Fruit fly (Drosophila melanogaster) whole organism, embryonic: Measurements from ENCODE around the gene dsx-c73A.

Experiments
- Atf6 ChIP-seq: fragments of 200-800 bp; sonication (Bioruptor generic); IDR thresholded peaks from 2 replicates; pipeline ENCODE4 v1.3.6; 2022; ENCODE audit warnings: missing biosample characterization, missing genetic modification characterization
- CG10274 ChIP-seq: fragments of 200-800 bp; sonication (Bioruptor generic); optimal IDR thresholded peaks from 3 replicates; lab custom pipeline; 2017; ENCODE audit warnings: missing biosample characterization, mild to moderate bottlenecking, missing genetic modification characterization
- CG10321 ChIP-seq: fragments of 200-800 bp; sonication (Bioruptor generic); IDR thresholded peaks from 2 replicates; pipeline ENCODE4 v1.3.6; 2022; ENCODE audit warnings: missing biosample characterization, missing genetic modification characterization
- CG10366 ChIP-seq: fragments of 200-800 bp; sonication (Bioruptor generic); IDR thresholded peaks from 2 replicates; pipeline ENCODE4 v1.3.6; 2022; ENCODE audit warnings: missing biosample characterization, missing genetic modification characterization
- CG10654 ChIP-seq: fragments of 200-800 bp; sonication (Bioruptor generic); optimal IDR thresholded peaks from 2 replicates; lab custom pipeline; 2016; ENCODE audit warnings: missing biosample characterization, missing genetic modification characterization
- CG10979 ChIP-seq: fragments of 200-800 bp; sonication (Bioruptor generic); optimal IDR thresholded peaks from 2 replicates; lab custom pipeline; 2018; ENCODE audit warnings: missing biosample characterization, mild to moderate bottlenecking, missing genetic modification characterization, moderate library complexity
- CG16779 ChIP-seq: fragments of 200-800 bp; sonication (Bioruptor generic); IDR thresholded peaks from 2 replicates; pipeline ENCODE4 v1.3.6; 2022; ENCODE audit warnings: missing biosample characterization, missing genetic modification characterization
- CG18011 ChIP-seq: fragments of 200-800 bp; sonication (Bioruptor generic); optimal IDR thresholded peaks from 2 replicates; lab custom pipeline; 2017; ENCODE audit warnings: missing biosample characterization, missing genetic modification characterization, mild to moderate bottlenecking, moderate library complexity, missing genotype
- CG2120 ChIP-seq: fragments of 200-800 bp; sonication (Bioruptor generic); optimal IDR thresholded peaks from 3 replicates; lab custom pipeline; 2016; ENCODE audit warnings: missing biosample characterization, missing genetic modification characterization
- CG2875 ChIP-seq: fragments of 200-800 bp; sonication (Bioruptor generic); optimal IDR thresholded peaks from 2 replicates; lab custom pipeline; 2017; ENCODE audit warnings: missing biosample characterization, mild to moderate bottlenecking, missing genetic modification characterization, missing genetic modification reagents
- CG4730 ChIP-seq: fragments of 200-800 bp; sonication (Bioruptor generic); IDR thresholded peaks from 2 replicates; pipeline ENCODE4 v1.3.6; 2022; ENCODE audit warnings: missing biosample characterization, missing genetic modification characterization
- CG6689 ChIP-seq: fragments of 200-800 bp; sonication (Bioruptor generic); IDR thresholded peaks from 2 replicates; pipeline ENCODE4 v1.3.6; 2022; ENCODE audit warnings: missing biosample characterization, missing genetic modification characterization
- CG8478 ChIP-seq: fragments of >200 bp; optimal IDR thresholded peaks from 2 replicates; lab custom pipeline; 2018
- Camta ChIP-seq: fragments of 200-800 bp; sonication (Bioruptor generic); optimal IDR thresholded peaks from 2 replicates; lab custom pipeline; 2016; ENCODE audit warnings: missing biosample characterization, missing genetic modification characterization
- D19A ChIP-seq: fragments of 200-800 bp; optimal IDR thresholded peaks from 3 replicates; lab custom pipeline; 2019; ENCODE audit warnings: missing biosample characterization, mild to moderate bottlenecking, missing genetic modification characterization, moderate library complexity
- Dp ChIP-seq: fragments of 200-800 bp; sonication (Bioruptor generic); optimal IDR thresholded peaks from 2 replicates; lab custom pipeline; 2018; ENCODE audit warnings: missing biosample characterization, mild to moderate bottlenecking, missing genetic modification characterization, moderate library complexity
- H15 ChIP-seq: fragments of 200-800 bp; sonication (Bioruptor generic); IDR thresholded peaks from 3 replicates; pipeline ENCODE4 v1.3.6; 2022; ENCODE audit warnings: missing biosample characterization, missing genetic modification characterization
- HmgD ChIP-seq: fragments of 200-800 bp; sonication (Bioruptor generic); optimal IDR thresholded peaks from 3 replicates; lab custom pipeline; 2016; ENCODE audit warnings: missing biosample characterization, missing genetic modification characterization
- Hr51 ChIP-seq, 2 experiments: fragments of 200-800 bp; sonication (Bioruptor generic); optimal IDR thresholded peaks; 2 replicates in 1 of 2; 3 replicates in 1 of 2; lab custom pipeline; 2016 to 2018; ENCODE audit warnings: missing biosample characterization in 2 of 2, missing genetic modification characterization in 2 of 2, mild to moderate bottlenecking in 1 of 2, moderate library complexity in 1 of 2
- Hr78 ChIP-seq, 2 experiments: fragments of 200-800 bp in 1 of 2; fragments of >200 bp in 1 of 2; sonication (Bioruptor generic) in 1 of 2; optimal IDR thresholded peaks; 2 replicates each; lab custom pipeline; 2017 to 2019; ENCODE audit warnings: missing biosample characterization in 2 of 2, missing genetic modification characterization in 2 of 2, mild to moderate bottlenecking in 1 of 2, moderate library complexity in 1 of 2
- MESR4 ChIP-seq: fragments of 200-800 bp; sonication (Bioruptor generic); optimal IDR thresholded peaks from 2 replicates; lab custom pipeline; 2018; ENCODE audit warnings: missing biosample characterization, mild to moderate bottlenecking, missing genetic modification characterization, moderate library complexity
- NFAT ChIP-seq: fragments of 200-800 bp; sonication (Bioruptor generic); IDR thresholded peaks from 2 replicates; pipeline ENCODE4 v1.3.6; 2022; ENCODE audit warnings: missing biosample characterization, missing genetic modification characterization
- Sox102F ChIP-seq: fragments of 200-800 bp; sonication (Bioruptor generic); optimal IDR thresholded peaks from 2 replicates; lab custom pipeline; 2018; ENCODE audit warnings: missing biosample characterization, mild to moderate bottlenecking, missing genetic modification characterization, moderate library complexity
- Trl ChIP-seq, 3 experiments: fragments of >200 bp in 2 of 3; fragments of 200-800 bp in 1 of 3; sonication (Bioruptor generic) in 1 of 3; optimal IDR thresholded peaks; 2 replicates in 1 of 3; 3 replicates in 2 of 3; lab custom pipeline; 2016 to 2017; ENCODE audit warnings: missing biosample characterization in 1 of 3, missing genetic modification characterization in 1 of 3
- al ChIP-seq: fragments of 200-800 bp; sonication (Bioruptor generic); IDR thresholded peaks from 2 replicates; pipeline ENCODE4 v1.3.6; 2022; ENCODE audit warnings: missing biosample characterization, missing genetic modification characterization
- bcd ChIP-seq: fragments of 200-800 bp; sonication (Bioruptor generic); optimal IDR thresholded peaks from 2 replicates; lab custom pipeline; 2017; ENCODE audit warnings: missing biosample characterization, mild to moderate bottlenecking, missing genetic modification characterization
- br ChIP-seq: fragments of >200 bp; optimal IDR thresholded peaks from 2 replicates; lab custom pipeline; 2017
- cas ChIP-seq: fragments of 200-800 bp; sonication (Bioruptor generic); IDR thresholded peaks from 2 replicates; pipeline ENCODE4 v1.3.6; 2022; ENCODE audit warnings: missing biosample characterization, missing genetic modification characterization
- chinmo ChIP-seq: fragments of 200-800 bp; sonication (Bioruptor generic); IDR thresholded peaks from 4 replicates; pipeline ENCODE4 v1.3.6; 2022; ENCODE audit warnings: missing biosample characterization, missing genetic modification characterization; ENCODE audit not compliant: partially characterized antibody
- dmrt99B ChIP-seq: fragments of 200-800 bp; sonication (Bioruptor generic); optimal IDR thresholded peaks from 2 replicates; lab custom pipeline; 2018; ENCODE audit warnings: missing biosample characterization, mild to moderate bottlenecking, missing genetic modification characterization, moderate library complexity
- dysf ChIP-seq: fragments of 200-800 bp; sonication (Bioruptor generic); IDR thresholded peaks from 3 replicates; pipeline ENCODE4 v1.3.6; 2022; ENCODE audit warnings: missing biosample characterization, missing genetic modification characterization
- hbn ChIP-seq: fragments of 200-800 bp; sonication (Bioruptor generic); IDR thresholded peaks from 2 replicates; pipeline ENCODE4 v1.3.6; 2022; ENCODE audit warnings: missing biosample characterization, missing genetic modification characterization; ENCODE audit not compliant: partially characterized antibody
- hkb ChIP-seq, 2 experiments: fragments of 200-800 bp in 1 of 2; fragments of >200 bp in 1 of 2; sonication (Bioruptor generic) in 1 of 2; IDR thresholded peaks in 1 of 2; optimal IDR thresholded peaks in 1 of 2; 2 replicates each; pipeline versions ENCODE4 v1.3.6 to Lab custom; 2017 to 2022; ENCODE audit warnings: missing biosample characterization in 1 of 2, missing genetic modification characterization in 1 of 2
- ind ChIP-seq: fragments of 200-800 bp; sonication (Bioruptor generic); optimal IDR thresholded peaks from 3 replicates; lab custom pipeline; 2016; ENCODE audit warnings: missing biosample characterization, missing genetic modification characterization
- kah ChIP-seq: fragments of 200-800 bp; sonication (Bioruptor generic); optimal IDR thresholded peaks from 2 replicates; lab custom pipeline; 2018; ENCODE audit warnings: missing biosample characterization, mild to moderate bottlenecking, missing genetic modification characterization
- kay ChIP-seq: fragments of 200-800 bp; sonication (Bioruptor generic); optimal IDR thresholded peaks from 2 replicates; lab custom pipeline; 2016; ENCODE audit warnings: missing biosample characterization, missing genetic modification characterization
- lola ChIP-seq, 3 experiments: fragments of >200 bp in 2 of 3; fragments of 200-800 bp in 1 of 3; sonication (Bioruptor generic) in 1 of 3; optimal IDR thresholded peaks; 2 replicates each; lab custom pipeline; 2017 to 2019; ENCODE audit warnings: missing biosample characterization in 3 of 3, missing genetic modification characterization in 3 of 3, mild to moderate bottlenecking in 1 of 3, moderate library complexity in 1 of 3
- maf-S ChIP-seq: fragments of 200-800 bp; sonication (Bioruptor generic); optimal IDR thresholded peaks from 2 replicates; lab custom pipeline; 2016; ENCODE audit warnings: missing biosample characterization, missing genetic modification characterization
- org-1 ChIP-seq: fragments of 200-800 bp; sonication (Bioruptor generic); optimal IDR thresholded peaks from 2 replicates; lab custom pipeline; 2017; ENCODE audit warnings: missing biosample characterization, missing genetic modification characterization
- pho ChIP-seq: fragments of 200-800 bp; sonication (Bioruptor generic); optimal IDR thresholded peaks from 2 replicates; lab custom pipeline; 2016; ENCODE audit warnings: missing biosample characterization, missing genetic modification characterization
- pnt ChIP-seq: fragments of 200-800 bp; sonication (Bioruptor generic); optimal IDR thresholded peaks from 3 replicates; lab custom pipeline; 2016; ENCODE audit warnings: missing biosample characterization, missing genetic modification characterization
- pros ChIP-seq: fragments of 200-800 bp; sonication (Bioruptor generic); optimal IDR thresholded peaks from 3 replicates; lab custom pipeline; 2019; ENCODE audit warnings: missing biosample characterization, mild to moderate bottlenecking, missing genetic modification characterization, moderate library complexity
- schlank ChIP-seq: fragments of 200-800 bp; sonication (Bioruptor generic); optimal IDR thresholded peaks from 2 replicates; lab custom pipeline; 2018; ENCODE audit warnings: missing biosample characterization, mild to moderate bottlenecking, missing genetic modification characterization
- sim ChIP-seq: fragments of 200-800 bp; sonication (Bioruptor generic); IDR thresholded peaks from 2 replicates; pipeline ENCODE4 v1.3.6; 2022; ENCODE audit warnings: missing biosample characterization, missing genetic modification characterization
- stwl ChIP-seq: fragments of 200-800 bp; sonication (Bioruptor generic); optimal IDR thresholded peaks from 3 replicates; lab custom pipeline; 2018; ENCODE audit warnings: missing biosample characterization, mild to moderate bottlenecking, missing genetic modification characterization, moderate library complexity
- tap ChIP-seq: fragments of 200-800 bp; optimal IDR thresholded peaks from 3 replicates; lab custom pipeline; 2019; ENCODE audit warnings: missing biosample characterization, mild to moderate bottlenecking, missing genetic modification characterization, moderate library complexity
- ttk ChIP-seq: fragments of 200-800 bp; sonication (Bioruptor generic); IDR thresholded peaks from 2 replicates; pipeline ENCODE4 v2.1.2; 2022; ENCODE audit warnings: missing biosample characterization, missing genetic modification characterization
- tup ChIP-seq: fragments of 200-800 bp; sonication (Bioruptor generic); optimal IDR thresholded peaks from 2 replicates; lab custom pipeline; 2016; ENCODE audit warnings: missing biosample characterization, mild to moderate bottlenecking, missing genetic modification characterization, moderate library complexity
- zfh1 ChIP-seq: fragments of 200-800 bp; sonication (Bioruptor generic); IDR thresholded peaks from 3 replicates; pipeline ENCODE4 v1.3.6; 2022; ENCODE audit warnings: missing biosample characterization, missing genetic modification characterization

The dsx-c73A gene

dm6 chr3L:16385880-16386584 lies 65.7 kb downstream of the dsx-c73A start, which contains the start of the genes Agpat3 and RAF2 (continued):
- TF ChIP-seq CG4730 (GFP tag; lab: Robert Waterston, UW) (peak; percentile 11; the same call in 1 of the 2 replicates), pros (no peak), dysf (GFP tag; lab: Robert Waterston, UW) (peak; percentile 56; the same call in 1 of the 3 replicates), HmgD (GFP tag; lab: Kevin White, UChicago) (no peak), Hr51 (GFP tag; optimal IDR thresholded peaks at IDR 0.05; lab: Kevin White, UChicago) (peak; percentile 5 to 49), sim (GFP tag; lab: Robert Waterston, UW) (no peak), CG10274 (GFP tag; lab: Kevin White, UChicago) (no peak), lola (GFP tag; optimal IDR thresholded peaks at IDR 0.05; lab: Kevin White, UChicago) (peak in 2 of 3 experiments; percentile 36 to 59), pho (GFP tag; lab: Kevin White, UChicago) (no peak), CG10654 (GFP tag; lab: Kevin White, UChicago) (peak; percentile 12), kay (GFP tag; lab: Kevin White, UChicago) (no peak), CG16779 (GFP tag; lab: Robert Waterston, UW) (no peak), CG10979 (tag; lab: Kevin White, UChicago) (peak; percentile 8), hkb (optimal IDR thresholded peaks at IDR 0.05; lab: Kevin White, UChicago) (no peak), hkb (GFP tag; IDR thresholded peaks at IDR 0.05; lab: Robert Waterston, UW) (no peak), tap (tag; lab: Kevin White, UChicago) (peak; percentile 22), schlank (tag; lab: Kevin White, UChicago) (no peak), dmrt99B (tag; lab: Kevin White, UChicago) (peak; percentile 37), al (peak; percentile 42), zfh1 (peak; percentile 48; the same call in 1 of the 3 replicates), CG2875 (no peak), kah (GFP tag; lab: Kevin White, UChicago) (no peak), Camta (GFP tag; lab: Kevin White, UChicago) (peak; percentile 6), NFAT (GFP tag; lab: Robert Waterston, UW) (0 out of 2 replicates have a peak, but pooled peaks have one; percentile 12), CG6689 (GFP tag; lab: Robert Waterston, UW) (peak; percentile 64), org-1 (GFP tag; lab: Kevin White, UChicago) (no peak), Trl (optimal IDR thresholded peaks at IDR 0.05; lab: Kevin White, UChicago) (no peak), Trl (GFP tag; optimal IDR thresholded peaks at IDR 0.05; lab: Kevin White, UChicago) (peak; percentile 20), chinmo (GFP tag; lab: Robert Waterston, UW) (no peak), D19A (peak; percentile 31), CG2120 (GFP tag; lab: Kevin White, UChicago) (peak; percentile 34), hbn (GFP tag; lab: Robert Waterston, UW) (no peak), stwl (tag; lab: Kevin White, UChicago) (peak; percentile 24), ttk (GFP tag; lab: Robert Waterston, UW) (no peak), bcd (peak; percentile 36), H15 (GFP tag; lab: Robert Waterston, UW) (0 out of 3 replicates have a peak, but pooled peaks have one; percentile 13), MESR4 (no peak), CG8478 (lab: Kevin White, UChicago) (no peak), Hr78 (GFP tag; optimal IDR thresholded peaks at IDR 0.05; lab: Kevin White, UChicago) (no peak), Atf6 (GFP tag; lab: Robert Waterston, UW) (no peak), maf-S (no peak), Dp (peak; percentile 9), cas (GFP tag; lab: Robert Waterston, UW) (no peak), br (no peak), tup (no peak), CG18011 (no peak), ind (GFP tag; lab: Kevin White, UChicago) (peak; percentile 54), CG10366 (peak; percentile 45), pnt (no peak), Sox102F (peak; percentile 46), CG10321 (no peak)
